Worm (Caenorhabditis elegans) whole organism, L2 larva: ENCODE results near the gene sri-62.
"Not testable (repeated sequence)": the region's sequence is repeated elsewhere in the genome, so short reads cannot be mapped to it uniquely, and the experiment has no call there.

Experiments used
- C34F6.9 ChIP-seq: fragments of 150-350 bp; optimal IDR thresholded peaks from 2 replicates; lab custom pipeline; 2014; ENCODE audit warnings: missing biosample characterization, missing genetic modification characterization
- F13H6.1 ChIP-seq: sonication (generic microtip); optimal IDR thresholded peaks from 2 replicates; lab custom pipeline; 2016; ENCODE audit warnings: missing genetic modification characterization, missing compliant biosample characterization
- R02D3.7 ChIP-seq: fragments of 150-350 bp; optimal IDR thresholded peaks from 2 replicates; lab custom pipeline; 2014; ENCODE audit warnings: missing biosample characterization, missing genetic modification characterization
- Y55F3AM.14 ChIP-seq: fragments of 200-800 bp; sonication (Bioruptor generic); optimal IDR thresholded peaks from 2 replicates; lab custom pipeline; 2018; ENCODE audit warnings: mild to moderate bottlenecking, missing genetic modification characterization, missing compliant biosample characterization
- alr-1 ChIP-seq: fragments of 150-350 bp; optimal IDR thresholded peaks from 2 replicates; lab custom pipeline; 2014; ENCODE audit warnings: missing biosample characterization, missing genetic modification characterization
- blmp-1 ChIP-seq: sonication (generic microtip); optimal IDR thresholded peaks from 2 replicates; lab custom pipeline; 2017; ENCODE audit warnings: missing genetic modification characterization, mild to moderate bottlenecking, missing compliant biosample characterization, antibody characterized with exemption, moderate library complexity; ENCODE audit not compliant: insufficient read depth
- ceh-16 ChIP-seq: fragments of 150-350 bp; optimal IDR thresholded peaks from 2 replicates; lab custom pipeline; 2014; ENCODE audit warnings: missing biosample characterization, missing genetic modification characterization
- crh-2 ChIP-seq: sonication (generic microtip); optimal IDR thresholded peaks from 2 replicates; lab custom pipeline; 2017; ENCODE audit warnings: missing biosample characterization, missing genetic modification characterization
- dmd-4 ChIP-seq: sonication (generic microtip); optimal IDR thresholded peaks from 2 replicates; lab custom pipeline; 2017; ENCODE audit warnings: missing biosample characterization, missing genetic modification characterization
- egl-27 ChIP-seq: sonication (generic microtip); optimal IDR thresholded peaks from 3 replicates; lab custom pipeline; 2017; ENCODE audit warnings: missing biosample characterization, missing genetic modification reagents, missing genetic modification characterization
- elt-1 ChIP-seq: fragments of 150-350 bp; optimal IDR thresholded peaks from 2 replicates; lab custom pipeline; 2014; ENCODE audit warnings: missing biosample characterization, missing genetic modification characterization
- elt-3 ChIP-seq: sonication (generic microtip); optimal IDR thresholded peaks from 2 replicates; lab custom pipeline; 2017; ENCODE audit warnings: missing biosample characterization, missing genetic modification characterization
- fos-1 ChIP-seq: fragments of 150-350 bp; optimal IDR thresholded peaks from 2 replicates; lab custom pipeline; 2014; ENCODE audit warnings: missing biosample characterization, missing genetic modification characterization
- gmeb-1 ChIP-seq: fragments of 150-350 bp; optimal IDR thresholded peaks from 2 replicates; lab custom pipeline; 2014; ENCODE audit warnings: missing biosample characterization, missing genetic modification characterization
- lin-13 ChIP-seq: fragments of 150-350 bp; optimal IDR thresholded peaks from 2 replicates; lab custom pipeline; 2014; ENCODE audit warnings: missing biosample characterization, missing genetic modification reagents, missing genetic modification characterization
- lsy-2 ChIP-seq, 2 experiments: fragments of 150-350 bp in 1 of 2; sonication (generic microtip) in 1 of 2; optimal IDR thresholded peaks; 2 replicates each; lab custom pipeline; 2014 to 2017; ENCODE audit warnings: missing biosample characterization in 2 of 2, missing genetic modification characterization in 2 of 2
- nhr-10 ChIP-seq: sonication (generic microtip); optimal IDR thresholded peaks from 2 replicates; lab custom pipeline; 2017; ENCODE audit warnings: missing biosample characterization, missing genetic modification characterization
- nhr-11 ChIP-seq: fragments of 150-350 bp; optimal IDR thresholded peaks from 2 replicates; lab custom pipeline; 2014; ENCODE audit warnings: missing biosample characterization, missing genetic modification characterization
- nhr-12 ChIP-seq: fragments of 150-350 bp; optimal IDR thresholded peaks from 2 replicates; lab custom pipeline; 2014; ENCODE audit warnings: missing biosample characterization, missing genetic modification characterization
- nhr-129 ChIP-seq: fragments of 150-350 bp; optimal IDR thresholded peaks from 2 replicates; lab custom pipeline; 2014; ENCODE audit warnings: missing biosample characterization, missing genetic modification characterization
- nhr-21 ChIP-seq: fragments of 150-350 bp; optimal IDR thresholded peaks from 2 replicates; lab custom pipeline; 2014; ENCODE audit warnings: missing biosample characterization, missing genetic modification characterization
- nhr-23 ChIP-seq: fragments of 150-350 bp; optimal IDR thresholded peaks from 2 replicates; lab custom pipeline; 2014; ENCODE audit warnings: missing biosample characterization, missing genetic modification reagents, missing genetic modification characterization
- nhr-237 ChIP-seq: fragments of 150-350 bp; optimal IDR thresholded peaks from 2 replicates; lab custom pipeline; 2014; ENCODE audit warnings: missing biosample characterization, missing genetic modification characterization
- nhr-77 ChIP-seq: fragments of 150-350 bp; optimal IDR thresholded peaks from 2 replicates; lab custom pipeline; 2014; ENCODE audit warnings: missing biosample characterization, missing genetic modification characterization
- sem-4 ChIP-seq: fragments of 150-350 bp; optimal IDR thresholded peaks from 2 replicates; lab custom pipeline; 2014; ENCODE audit warnings: missing biosample characterization, missing genetic modification reagents, missing genetic modification characterization
- sma-9 ChIP-seq, 2 experiments: fragments of 150-350 bp in 1 of 2; sonication (generic microtip) in 1 of 2; optimal IDR thresholded peaks; 2 replicates each; lab custom pipeline; 2014 to 2016; ENCODE audit warnings: missing genetic modification characterization in 2 of 2, mild to moderate bottlenecking in 1 of 2, missing biosample characterization in 1 of 2, missing compliant biosample characterization in 1 of 2, missing genetic modification reagents in 1 of 2, moderate library complexity in 1 of 2
- snpc-4 ChIP-seq: fragments of 150-350 bp; optimal IDR thresholded peaks from 2 replicates; lab custom pipeline; 2014; ENCODE audit warnings: missing biosample characterization, missing genetic modification characterization
- unc-39 ChIP-seq: fragments of 150-350 bp; optimal IDR thresholded peaks from 2 replicates; lab custom pipeline; 2014; ENCODE audit warnings: missing biosample characterization, missing genetic modification characterization
- zag-1 ChIP-seq: fragments of 150-350 bp; optimal IDR thresholded peaks from 2 replicates; lab custom pipeline; 2014; ENCODE audit warnings: missing biosample characterization, missing genetic modification characterization
- ztf-1 ChIP-seq: fragments of 200-800 bp; sonication (Bioruptor generic); conservative IDR thresholded peaks from 2 replicates; pipeline ENCODE4 v1.3.6; 2022; ENCODE audit warnings: missing genetic modification characterization, missing compliant biosample characterization
- ztf-11 ChIP-seq: sonication (generic microtip); optimal IDR thresholded peaks from 2 replicates; lab custom pipeline; 2017; ENCODE audit warnings: missing biosample characterization, missing genetic modification characterization
- ztf-4 ChIP-seq: fragments of 150-350 bp; optimal IDR thresholded peaks from 2 replicates; lab custom pipeline; 2014; ENCODE audit warnings: missing biosample characterization, missing genetic modification characterization

sri-62 gene

ce11 chrII:2688616-2689015, 9.7 kb downstream of the sri-62 start, which contains the start of gene nspf-2:
TSS of gene nspf-2 (plus strand) at chrII:2688916.
- not testable (repeated sequence) for TF ChIP-seq nhr-237, nhr-21, nhr-10
- TF ChIP-seq, all 48 proteins: peak for 0; not testable (repeated sequence) for 48

ce11 chrII:2686985-2687675, 11.1 kb downstream of the sri-62 start, which contains the start of the genes sup-9 and nspf-1:
TSS of gene sup-9 (minus strand) at chrII:2687027.
TSS of gene nspf-1 (plus strand) at chrII:2687625.
- no peak for TF ChIP-seq gmeb-1 (tag; lab: Kevin White, UChicago)
- TF ChIP-seq R02D3.7 (tag; lab: Kevin White, UChicago) = no peak
- TF ChIP-seq F13H6.1 (tag; lab: Kevin White, UChicago) = peak; percentile 44
- peak; percentile 49 for TF ChIP-seq sma-9 (GFP tag; optimal IDR thresholded peaks at IDR 0.05; lab: Kevin White, UChicago)
- no peak for TF ChIP-seq sma-9 (tag; optimal IDR thresholded peaks at IDR 0.05; lab: Kevin White, UChicago)
- TF ChIP-seq zag-1 (tag; lab: Kevin White, UChicago) = no peak
- no peak for TF ChIP-seq Y55F3AM.14 (GFP tag; lab: Kevin White, UChicago)
- TF ChIP-seq lsy-2 (tag; optimal IDR thresholded peaks at IDR 0.05; lab: Kevin White, UChicago) = peak in 1 of 2 experiments; percentile 28
- no peak for TF ChIP-seq ztf-1 (GFP tag; lab: Robert Waterston, UW)
- peak; percentile 59 for TF ChIP-seq lin-13
- no peak for TF ChIP-seq nhr-77 (tag; lab: Kevin White, UChicago)
- peak; percentile 26 for TF ChIP-seq C34F6.9 (tag; lab: Kevin White, UChicago)
- no peak for TF ChIP-seq crh-2
- no peak for TF ChIP-seq elt-1 (tag; lab: Kevin White, UChicago)
- no peak for TF ChIP-seq blmp-1 (tag; lab: Kevin White, UChicago)
- no peak for TF ChIP-seq nhr-237
- TF ChIP-seq ztf-4 (tag; lab: Kevin White, UChicago) = no peak
- TF ChIP-seq sem-4 = peak; percentile 24
- no peak for TF ChIP-seq fos-1 (tag; lab: Kevin White, UChicago)
- TF ChIP-seq ceh-16 (tag; lab: Kevin White, UChicago) = no peak
- no peak for TF ChIP-seq nhr-12
- no peak for TF ChIP-seq dmd-4 (tag; lab: Kevin White, UChicago)
- no peak for TF ChIP-seq nhr-21

ce11 chrII:2684783-2685182, 13.5 kb downstream of the sri-62 start:
- TF ChIP-seq nhr-77 (tag; lab: Kevin White, UChicago) = no peak
- TF ChIP-seq zag-1 (tag; lab: Kevin White, UChicago) = no peak
- TF ChIP-seq Y55F3AM.14 (GFP tag; lab: Kevin White, UChicago) = no peak

- TF ChIP-seq nhr-129 (no peak), egl-27 (tag; lab: Kevin White, UChicago) (no peak)
Observed at ce11 chrII:2684208-2684607, 14.1 kb downstream of the sri-62 start, which contains the start of gene ceh-87. TSS of gene ceh-87 (minus strand) at chrII:2684308.

ce11 chrII:2681118-2681517, 17.2 kb downstream of the sri-62 start, which contains the start of gene F34D6.1:
TSS of gene F34D6.1 (minus strand) at chrII:2681218.
- no peak for TF ChIP-seq nhr-23
- TF ChIP-seq elt-1 (tag; lab: Kevin White, UChicago) = no peak
- TF ChIP-seq egl-27 (tag; lab: Kevin White, UChicago) = no peak
- TF ChIP-seq lsy-2 (tag; optimal IDR thresholded peaks at IDR 0.05; lab: Kevin White, UChicago) = no peak
- TF ChIP-seq unc-39 (tag; lab: Kevin White, UChicago) = no peak
- TF ChIP-seq nhr-11 = no peak
- TF ChIP-seq gmeb-1 (tag; lab: Kevin White, UChicago) = no peak
- TF ChIP-seq blmp-1 (tag; lab: Kevin White, UChicago) = no peak
- no peak for TF ChIP-seq elt-3 (tag; lab: Kevin White, UChicago)
- no peak for TF ChIP-seq ztf-1 (GFP tag; lab: Robert Waterston, UW)
- TF ChIP-seq ztf-11 = no peak
- TF ChIP-seq nhr-12 = no peak
- no peak for TF ChIP-seq nhr-77 (tag; lab: Kevin White, UChicago)
- no peak for TF ChIP-seq C34F6.9 (tag; lab: Kevin White, UChicago)
- no peak for TF ChIP-seq Y55F3AM.14 (GFP tag; lab: Kevin White, UChicago)
- no peak for TF ChIP-seq snpc-4 (tag; lab: Kevin White, UChicago)
- TF ChIP-seq crh-2 = no peak
- TF ChIP-seq nhr-10 = no peak
- no peak for TF ChIP-seq alr-1
